Fruit fly (Drosophila melanogaster) whole organism, embryonic: ENCODE measurements around the gene CG18171.

Experiments used
- BEAF-32 ChIP-seq: fragments of 200-800 bp; sonication (Bioruptor generic); optimal IDR thresholded peaks from 3 replicates; lab custom pipeline; 2017; ENCODE audit warnings: missing biosample characterization, missing genetic modification characterization, mild to moderate bottlenecking, moderate library complexity, missing genetic modification reagents
- CG10565 ChIP-seq: fragments of 200-800 bp; sonication (Bioruptor generic); optimal IDR thresholded peaks from 3 replicates; lab custom pipeline; 2016; ENCODE audit warnings: missing biosample characterization, mild to moderate bottlenecking, missing genetic modification characterization
- CG11696 ChIP-seq: fragments of 200-800 bp; sonication (Bioruptor generic); IDR thresholded peaks from 2 replicates; pipeline ENCODE4 v1.3.6; 2022; ENCODE audit warnings: missing biosample characterization, missing genetic modification characterization
- CG12744 ChIP-seq: fragments of 200-800 bp; sonication (Bioruptor generic); optimal IDR thresholded peaks from 2 replicates; lab custom pipeline; 2016; ENCODE audit warnings: missing biosample characterization, missing genetic modification characterization
- CG13775 ChIP-seq: fragments of 200-800 bp; sonication (Bioruptor generic); optimal IDR thresholded peaks from 3 replicates; lab custom pipeline; 2017; ENCODE audit warnings: missing biosample characterization, mild to moderate bottlenecking, missing genetic modification characterization
- CG15696 ChIP-seq: fragments of 200-800 bp; sonication (Bioruptor generic); optimal IDR thresholded peaks from 2 replicates; lab custom pipeline; 2019; ENCODE audit warnings: missing biosample characterization, mild to moderate bottlenecking, missing genetic modification characterization, moderate library complexity
- CG17361 ChIP-seq: fragments of 200-800 bp; sonication (Bioruptor generic); IDR thresholded peaks from 3 replicates; pipeline ENCODE4 v1.3.6; 2022; ENCODE audit warnings: missing biosample characterization, missing genetic modification characterization
- CG17612 ChIP-seq: fragments of 200-800 bp; sonication (Bioruptor generic); IDR thresholded peaks from 2 replicates; pipeline ENCODE4 v1.3.6; 2022; ENCODE audit warnings: missing biosample characterization, missing genetic modification characterization
- CG17829 ChIP-seq: fragments of 200-800 bp; optimal IDR thresholded peaks from 2 replicates; lab custom pipeline; 2019; ENCODE audit warnings: missing biosample characterization, mild to moderate bottlenecking, missing genetic modification characterization, moderate library complexity
- CG18599 ChIP-seq: fragments of 200-800 bp; sonication (Bioruptor generic); optimal IDR thresholded peaks from 3 replicates; lab custom pipeline; 2017; ENCODE audit warnings: missing biosample characterization, missing genetic modification characterization, mild to moderate bottlenecking, moderate library complexity, missing genetic modification reagents
- CG2199 ChIP-seq: fragments of 200-800 bp; sonication (Bioruptor generic); IDR thresholded peaks from 3 replicates; pipeline ENCODE4 v1.3.6; 2022; ENCODE audit warnings: missing biosample characterization, missing genetic modification characterization
- CG30431 ChIP-seq: fragments of 200-800 bp; sonication (Bioruptor generic); optimal IDR thresholded peaks from 2 replicates; lab custom pipeline; 2017; ENCODE audit warnings: missing biosample characterization, missing genetic modification characterization
- CG31365 ChIP-seq: fragments of 200-800 bp; sonication (Bioruptor generic); optimal IDR thresholded peaks from 2 replicates; lab custom pipeline; 2018; ENCODE audit warnings: missing biosample characterization, mild to moderate bottlenecking, missing genetic modification characterization
- CG33557 ChIP-seq: fragments of 200-800 bp; sonication (Bioruptor generic); optimal IDR thresholded peaks from 2 replicates; lab custom pipeline; 2019; ENCODE audit warnings: missing biosample characterization, mild to moderate bottlenecking, missing genetic modification characterization, moderate library complexity
- CG4328 ChIP-seq: fragments of 200-800 bp; sonication (Bioruptor generic); optimal IDR thresholded peaks from 3 replicates; lab custom pipeline; 2017; ENCODE audit warnings: missing biosample characterization, missing genetic modification reagents, missing genetic modification characterization
- CG8388 ChIP-seq: fragments of 200-800 bp; sonication (Bioruptor generic); optimal IDR thresholded peaks from 2 replicates; lab custom pipeline; 2019; ENCODE audit warnings: missing biosample characterization, mild to moderate bottlenecking, missing genetic modification characterization, moderate library complexity
- CG8944 ChIP-seq: fragments of 200-800 bp; sonication (Bioruptor generic); optimal IDR thresholded peaks from 3 replicates; lab custom pipeline; 2016; ENCODE audit warnings: missing biosample characterization, missing genetic modification characterization
- CG9437 ChIP-seq: fragments of 200-800 bp; sonication (Bioruptor generic); optimal IDR thresholded peaks from 2 replicates; lab custom pipeline; 2018; ENCODE audit warnings: missing biosample characterization, mild to moderate bottlenecking, missing genetic modification characterization
- CHES-1-like ChIP-seq: fragments of 200-800 bp; sonication (Bioruptor generic); optimal IDR thresholded peaks from 2 replicates; lab custom pipeline; 2016; ENCODE audit warnings: missing biosample characterization, missing genetic modification characterization
- Doc2 ChIP-seq: fragments of 200-800 bp; sonication (Bioruptor generic); IDR thresholded peaks from 2 replicates; pipeline ENCODE4 v1.3.6; 2022; ENCODE audit warnings: missing biosample characterization, missing genetic modification characterization
- Doc3 ChIP-seq: fragments of 200-800 bp; sonication (Bioruptor generic); IDR thresholded peaks from 3 replicates; pipeline ENCODE4 v1.3.6; 2022; ENCODE audit warnings: missing biosample characterization, missing genetic modification characterization; ENCODE audit not compliant: partially characterized antibody
- Dp ChIP-seq: fragments of 200-800 bp; sonication (Bioruptor generic); optimal IDR thresholded peaks from 2 replicates; lab custom pipeline; 2018; ENCODE audit warnings: missing biosample characterization, mild to moderate bottlenecking, missing genetic modification characterization, moderate library complexity
- Ets65A ChIP-seq: fragments of 200-800 bp; sonication (Bioruptor generic); peaks from one replicate; lab custom pipeline; 2016; ENCODE audit warnings: missing biosample characterization, missing genetic modification characterization
- Ets97D ChIP-seq: fragments of 200-800 bp; sonication (Bioruptor generic); optimal IDR thresholded peaks from 3 replicates; lab custom pipeline; 2016; ENCODE audit warnings: missing biosample characterization, missing genetic modification characterization
- Fer2 ChIP-seq: fragments of 200-800 bp; sonication (Bioruptor generic); optimal IDR thresholded peaks from 2 replicates; lab custom pipeline; 2018; ENCODE audit warnings: missing biosample characterization, mild to moderate bottlenecking, missing genetic modification characterization, moderate library complexity
- Kr ChIP-seq: fragments of 200-800 bp; sonication (Bioruptor generic); optimal IDR thresholded peaks from 2 replicates; lab custom pipeline; 2017; ENCODE audit warnings: missing biosample characterization, mild to moderate bottlenecking, missing genetic modification characterization
- NK7.1 ChIP-seq: fragments of 200-800 bp; sonication (Bioruptor generic); optimal IDR thresholded peaks from 3 replicates; lab custom pipeline; 2016; ENCODE audit warnings: missing biosample characterization, missing genetic modification characterization
- NfI ChIP-seq: fragments of 200-800 bp; sonication (Bioruptor generic); optimal IDR thresholded peaks from 3 replicates; lab custom pipeline; 2018; ENCODE audit warnings: missing biosample characterization, mild to moderate bottlenecking, missing genetic modification characterization, moderate library complexity
- Rfx ChIP-seq: fragments of 200-800 bp; sonication (Bioruptor generic); IDR thresholded peaks from 2 replicates; pipeline ENCODE4 v1.3.6; 2022; ENCODE audit warnings: missing biosample characterization, missing genetic modification characterization
- TFAM ChIP-seq: fragments of 200-800 bp; sonication (Bioruptor generic); optimal IDR thresholded peaks from 2 replicates; lab custom pipeline; 2017; ENCODE audit warnings: missing biosample characterization, missing genetic modification characterization, inconsistent platforms
- bbx ChIP-seq: fragments of 200-800 bp; sonication (Bioruptor generic); IDR thresholded peaks from 2 replicates; pipeline ENCODE4 v1.3.6; 2022; ENCODE audit warnings: missing biosample characterization, missing genetic modification characterization; ENCODE audit not compliant: partially characterized antibody
- bowl ChIP-seq: fragments of 200-800 bp; sonication (Bioruptor generic); IDR thresholded peaks from 2 replicates; pipeline ENCODE4 v1.3.6; 2022; ENCODE audit warnings: missing biosample characterization, missing genetic modification characterization
- crol ChIP-seq: fragments of 200-800 bp; sonication (Bioruptor generic); IDR thresholded peaks from 2 replicates; pipeline ENCODE4 v1.3.6; 2022; ENCODE audit warnings: missing biosample characterization, missing genetic modification characterization
- dysf ChIP-seq: fragments of 200-800 bp; sonication (Bioruptor generic); IDR thresholded peaks from 3 replicates; pipeline ENCODE4 v1.3.6; 2022; ENCODE audit warnings: missing biosample characterization, missing genetic modification characterization
- eyg ChIP-seq: fragments of 200-800 bp; sonication (Bioruptor generic); optimal IDR thresholded peaks from 3 replicates; lab custom pipeline; 2016; ENCODE audit warnings: missing biosample characterization, missing genetic modification characterization
- fd102C ChIP-seq: fragments of 200-800 bp; sonication (Bioruptor generic); optimal IDR thresholded peaks from 2 replicates; lab custom pipeline; 2018; ENCODE audit warnings: missing biosample characterization, mild to moderate bottlenecking, missing genetic modification characterization, moderate library complexity
- gcm ChIP-seq: fragments of 200-800 bp; sonication (Bioruptor generic); optimal IDR thresholded peaks from 2 replicates; lab custom pipeline; 2019; ENCODE audit warnings: missing biosample characterization, mild to moderate bottlenecking, missing genetic modification characterization, moderate library complexity
- her ChIP-seq: fragments of 200-800 bp; sonication (Bioruptor generic); optimal IDR thresholded peaks from 2 replicates; lab custom pipeline; 2016; ENCODE audit warnings: missing biosample characterization, missing genetic modification characterization
- kay ChIP-seq: fragments of 200-800 bp; sonication (Bioruptor generic); optimal IDR thresholded peaks from 2 replicates; lab custom pipeline; 2016; ENCODE audit warnings: missing biosample characterization, missing genetic modification characterization
- lov ChIP-seq, 2 experiments: fragments of 200-800 bp in 1 of 2; fragments of >200 bp in 1 of 2; sonication (Bioruptor generic) in 1 of 2; IDR thresholded peaks in 1 of 2; optimal IDR thresholded peaks in 1 of 2; 2 replicates in 1 of 2; 3 replicates in 1 of 2; pipeline versions ENCODE4 v1.3.6 to Lab custom; 2017 to 2022; ENCODE audit warnings: missing biosample characterization in 1 of 2, missing genetic modification characterization in 1 of 2
- maf-S ChIP-seq: fragments of 200-800 bp; sonication (Bioruptor generic); optimal IDR thresholded peaks from 2 replicates; lab custom pipeline; 2016; ENCODE audit warnings: missing biosample characterization, missing genetic modification characterization
- phol ChIP-seq: fragments of 200-800 bp; sonication (Bioruptor generic); optimal IDR thresholded peaks from 3 replicates; lab custom pipeline; 2018; ENCODE audit warnings: missing biosample characterization, mild to moderate bottlenecking, missing genetic modification characterization, moderate library complexity
- pzg ChIP-seq: fragments of 200-800 bp; sonication (Bioruptor generic); optimal IDR thresholded peaks from 3 replicates; lab custom pipeline; 2018; ENCODE audit warnings: missing biosample characterization, mild to moderate bottlenecking, missing genetic modification characterization, moderate library complexity
- row ChIP-seq: fragments of 200-800 bp; sonication (Bioruptor generic); IDR thresholded peaks from 3 replicates; pipeline ENCODE4 v1.3.6; 2022; ENCODE audit warnings: missing biosample characterization, missing genetic modification characterization
- sens-2 ChIP-seq: fragments of 200-800 bp; sonication (Bioruptor generic); IDR thresholded peaks from 2 replicates; pipeline ENCODE4 v1.3.6; 2022; ENCODE audit warnings: missing biosample characterization, missing genetic modification characterization
- slou ChIP-seq: fragments of 200-800 bp; sonication (Bioruptor generic); optimal IDR thresholded peaks from 3 replicates; lab custom pipeline; 2016; ENCODE audit warnings: missing biosample characterization, missing genetic modification characterization
- sna ChIP-seq: fragments of 200-800 bp; sonication (Bioruptor generic); IDR thresholded peaks from 2 replicates; pipeline ENCODE4 v1.3.6; 2022; ENCODE audit warnings: missing biosample characterization, missing genetic modification characterization; ENCODE audit not compliant: partially characterized antibody
- tio ChIP-seq: fragments of 200-800 bp; sonication (Bioruptor generic); optimal IDR thresholded peaks from 2 replicates; lab custom pipeline; 2017; ENCODE audit warnings: missing biosample characterization, missing genetic modification characterization, inconsistent platforms
- tup ChIP-seq: fragments of 200-800 bp; sonication (Bioruptor generic); optimal IDR thresholded peaks from 2 replicates; lab custom pipeline; 2016; ENCODE audit warnings: missing biosample characterization, mild to moderate bottlenecking, missing genetic modification characterization, moderate library complexity
- vvl ChIP-seq: fragments of 200-800 bp; sonication (Bioruptor generic); IDR thresholded peaks from 2 replicates; pipeline ENCODE4 v1.3.6; 2022; ENCODE audit warnings: missing biosample characterization, missing genetic modification characterization
- zf30C ChIP-seq: fragments of 200-800 bp; sonication (Bioruptor generic); optimal IDR thresholded peaks from 3 replicates; lab custom pipeline; 2018; ENCODE audit warnings: missing biosample characterization, mild to moderate bottlenecking, missing genetic modification characterization

CG18171 gene

DNA sequence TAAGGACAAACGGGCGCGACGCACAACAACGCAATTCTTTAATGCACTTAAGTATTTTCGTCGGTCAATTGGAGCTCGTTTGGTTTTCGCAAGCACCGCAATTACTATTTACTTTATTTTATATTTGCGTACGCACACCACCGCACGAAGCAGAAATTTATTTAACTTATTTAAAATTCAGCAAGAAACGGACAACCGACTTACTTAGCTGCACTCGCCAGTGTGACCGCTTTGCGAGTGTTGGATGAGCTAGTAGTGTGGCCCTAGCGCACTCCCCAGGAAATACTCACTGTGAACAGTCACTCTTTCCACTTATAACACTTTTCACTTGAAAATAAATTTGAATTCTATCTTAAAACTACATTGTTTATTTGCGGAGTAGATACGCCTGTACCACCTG, 7.9 kb upstream of the CG18171 start, which contains the start of gene drpr (continued):
- no peak for TF ChIP-seq CG17612 (GFP tag; lab: Robert Waterston, UW)
- TF ChIP-seq CG17361 (GFP tag; lab: Robert Waterston, UW): peak; percentile 26; the same call in 1 of the 3 replicates
- no peak for TF ChIP-seq Doc2 (GFP tag; lab: Robert Waterston, UW)
- peak; percentile 68 for TF ChIP-seq Ets97D (GFP tag; lab: Kevin White, UChicago)
- peak; percentile 90 for TF ChIP-seq pzg (GFP tag; lab: Kevin White, UChicago)
- no peak for TF ChIP-seq Kr (GFP tag; lab: Kevin White, UChicago)
- no peak for TF ChIP-seq tio (GFP tag; lab: Kevin White, UChicago)
- peak; percentile 66 for TF ChIP-seq bbx (GFP tag; lab: Robert Waterston, UW)
- TF ChIP-seq TFAM (GFP tag; lab: Kevin White, UChicago): no peak
- no peak for TF ChIP-seq CG9437
- no peak for TF ChIP-seq sna (GFP tag; lab: Robert Waterston, UW)
- peak; percentile 4 for TF ChIP-seq CG15696 (tag; lab: Kevin White, UChicago)
- TF ChIP-seq tup: no peak
- TF ChIP-seq CG13775 (GFP tag; lab: Kevin White, UChicago): peak; percentile 33
- TF ChIP-seq maf-S (GFP tag; lab: Kevin White, UChicago): peak; percentile 18
- peak; percentile 23 for TF ChIP-seq zf30C (GFP tag; lab: Kevin White, UChicago)
- no peak for TF ChIP-seq CG30431
- no peak for TF ChIP-seq lov (optimal IDR thresholded peaks at IDR 0.05; lab: Kevin White, UChicago)
- no peak for TF ChIP-seq lov (GFP tag; IDR thresholded peaks at IDR 0.05; lab: Robert Waterston, UW)
- TF ChIP-seq CG4328 (GFP tag; lab: Kevin White, UChicago): no peak
- no peak for TF ChIP-seq CG31365
- TF ChIP-seq vvl (GFP tag; lab: Robert Waterston, UW): peak; percentile 61
- peak; percentile 71 for TF ChIP-seq Dp (GFP tag; lab: Kevin White, UChicago)
- peak; percentile 10; the same call in 1 of the 2 replicates for TF ChIP-seq Rfx (GFP tag; lab: Robert Waterston, UW)
- TF ChIP-seq NfI (GFP tag; lab: Kevin White, UChicago): peak; percentile 39
- no peak for TF ChIP-seq dysf
- no peak for TF ChIP-seq CG8944
- peak; percentile 18 for TF ChIP-seq CG8388
- peak; percentile 18 for TF ChIP-seq gcm
- no peak for TF ChIP-seq Doc3 (GFP tag; lab: Robert Waterston, UW)
- TF ChIP-seq CG10565 (GFP tag; lab: Kevin White, UChicago): no peak
- peak; percentile 79 for TF ChIP-seq row (GFP tag; lab: Robert Waterston, UW)
- no peak for TF ChIP-seq sens-2 (GFP tag; lab: Robert Waterston, UW)
- peak; percentile 11 for TF ChIP-seq NK7.1 (GFP tag; lab: Kevin White, UChicago)
- no peak for TF ChIP-seq Fer2 (tag; lab: Kevin White, UChicago)
- peak; percentile 10 for TF ChIP-seq her (GFP tag; lab: Kevin White, UChicago)
- no peak for TF ChIP-seq CG18599
- TF ChIP-seq slou (GFP tag; lab: Kevin White, UChicago): no peak
- no peak for TF ChIP-seq CG11696
- peak; percentile 32 for TF ChIP-seq BEAF-32
- no peak for TF ChIP-seq CG12744 (GFP tag; lab: Kevin White, UChicago)
- peak; percentile 6 for TF ChIP-seq eyg
- no peak for TF ChIP-seq fd102C (GFP tag; lab: Kevin White, UChicago)
- TF ChIP-seq CHES-1-like (GFP tag; lab: Kevin White, UChicago): peak; percentile 19
- TF ChIP-seq CG33557 (GFP tag; lab: Kevin White, UChicago): peak; percentile 13
- TF ChIP-seq phol: peak; percentile 20
- no peak for TF ChIP-seq kay (GFP tag; lab: Kevin White, UChicago)
- TF ChIP-seq CG17829: peak; percentile 58
- no peak for TF ChIP-seq Ets65A (GFP tag; lab: Kevin White, UChicago)
- no peak for TF ChIP-seq crol
- TF ChIP-seq CG2199 (GFP tag; lab: Robert Waterston, UW): 0 out of 3 replicates have a peak, but pooled peaks have one; percentile 24
- no peak for TF ChIP-seq bowl
